Worm (Caenorhabditis elegans): ENCODE data around the gene C26E1.1.

C26E1.1 gene

DNA sequence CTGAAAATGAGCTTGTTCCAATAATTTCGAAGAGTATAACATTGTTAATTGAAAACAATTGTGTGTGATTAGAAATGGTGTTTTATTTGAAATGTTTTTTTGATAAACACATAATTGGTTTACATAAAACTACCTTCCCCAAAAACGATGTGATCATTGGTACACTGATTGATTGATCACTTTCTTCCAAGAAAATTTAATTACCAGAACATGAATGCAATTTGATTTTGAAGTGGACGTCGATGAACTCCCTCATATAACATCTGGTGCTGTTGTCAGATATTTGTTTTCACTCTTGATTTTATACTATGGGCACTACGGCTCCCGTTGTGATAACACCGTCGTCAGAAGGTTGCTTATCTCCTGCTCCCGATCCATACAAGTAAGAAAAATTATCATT is 23.4 kb downstream of the C26E1.1 start, which contains the start of gene srh-15:
Gene srh-15 (plus strand): TSS at position 301 of the 400 bp plus-strand sequence.
- TF ChIP-seq drap-1 (GFP tag; optimal IDR thresholded peaks at IDR 0.05) (no peak), bed-3 (GFP tag; optimal IDR thresholded peaks at IDR 0.05) (no peak), blmp-1 (tag; optimal IDR thresholded peaks at IDR 0.05) (no peak), sem-2 (GFP tag; optimal IDR thresholded peaks at IDR 0.05) (no peak), mab-5 (tag; optimal IDR thresholded peaks at IDR 0.05) (no peak), zip-8 (tag; optimal IDR thresholded peaks at IDR 0.05) (no peak)

DNA sequence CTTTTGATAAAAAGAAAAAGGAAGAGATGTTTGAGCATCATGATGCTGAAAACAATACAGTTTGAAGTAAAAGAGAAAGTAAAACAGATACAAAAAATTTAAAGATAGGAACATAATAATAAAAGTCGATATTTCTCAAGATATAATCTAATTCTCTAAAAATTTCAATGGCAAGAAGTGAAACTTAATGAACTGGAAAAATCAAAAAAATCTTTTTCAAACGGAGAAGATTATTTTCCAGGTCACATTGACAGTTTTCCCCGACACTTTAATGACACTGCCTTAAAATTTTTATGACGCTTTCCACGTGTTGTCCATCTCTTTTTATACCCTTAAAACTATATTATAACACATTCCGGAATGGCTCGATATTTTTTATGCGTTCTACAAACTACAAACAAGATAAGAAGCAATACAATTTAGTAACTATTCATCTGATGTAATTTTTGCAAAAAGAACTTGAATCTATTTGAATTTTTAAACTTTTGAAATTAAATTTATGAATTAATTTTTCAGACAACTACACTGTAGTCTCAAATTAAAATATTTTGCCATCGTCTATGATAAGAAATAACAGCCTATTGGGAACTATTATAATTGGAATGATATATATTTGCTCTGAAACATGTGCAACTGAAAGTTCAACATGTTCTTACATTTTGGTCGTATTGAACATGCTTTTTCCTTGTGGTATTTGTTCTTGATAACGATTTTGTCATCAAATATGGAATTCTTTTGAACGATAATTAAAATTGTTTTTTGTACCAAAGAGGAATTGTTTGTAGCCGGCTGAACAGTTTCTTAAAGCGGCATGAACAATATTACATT is 27.8 kb downstream of the C26E1.1 start, which contains the start of gene C50B6.7:
Gene C50B6.7 (minus strand): TSS at position 51 of the 828 bp plus-strand sequence.
- no peak for TF ChIP-seq snpc-4 (tag; optimal IDR thresholded peaks at IDR 0.05)
- no peak for TF ChIP-seq bed-3 (GFP tag; optimal IDR thresholded peaks at IDR 0.05)
- TF ChIP-seq blmp-1 (tag; optimal IDR thresholded peaks at IDR 0.05) = no peak
- TF ChIP-seq drap-1 (GFP tag; optimal IDR thresholded peaks at IDR 0.05) = no peak
- no peak for TF ChIP-seq mls-2 (tag; optimal IDR thresholded peaks at IDR 0.05)
- no peak for TF ChIP-seq ztf-11 (tag; optimal IDR thresholded peaks at IDR 0.05)
- no peak for TF ChIP-seq ceh-39 (tag; optimal IDR thresholded peaks at IDR 0.05)
- no peak for TF ChIP-seq elt-1 (tag; optimal IDR thresholded peaks at IDR 0.05; ENCODE audit: borderline replicate concordance, insufficient read depth)
- TF ChIP-seq zip-8 (tag; optimal IDR thresholded peaks at IDR 0.05) = no peak
- TF ChIP-seq nhr-76 (tag; optimal IDR thresholded peaks at IDR 0.05) = no peak
- TF ChIP-seq tbx-8 (GFP tag; optimal IDR thresholded peaks at IDR 0.05) = no peak
- TF ChIP-seq M03D4.4 (tag; optimal IDR thresholded peaks at IDR 0.05) = no peak
- no peak for TF ChIP-seq cnd-1 (tag; optimal IDR thresholded peaks at IDR 0.05)
- TF ChIP-seq unc-39 (tag; optimal IDR thresholded peaks at IDR 0.05) = no peak
- TF ChIP-seq unc-62 (GFP tag; optimal IDR thresholded peaks at IDR 0.05) = no peak

- no peak for TF ChIP-seq nhr-28 (tag; optimal IDR thresholded peaks at IDR 0.05)
- TF ChIP-seq ztf-11 (tag; optimal IDR thresholded peaks at IDR 0.05) = no peak
- TF ChIP-seq snpc-4 (tag; optimal IDR thresholded peaks at IDR 0.05) = no peak
- no peak for TF ChIP-seq elt-1 (tag; optimal IDR thresholded peaks at IDR 0.05; ENCODE audit: borderline replicate concordance, insufficient read depth)
- TF ChIP-seq nhr-76 (tag; optimal IDR thresholded peaks at IDR 0.05) = no peak
- no peak for TF ChIP-seq flh-1 (GFP tag; optimal IDR thresholded peaks at IDR 0.05)
- no peak for TF ChIP-seq M03D4.4 (tag; optimal IDR thresholded peaks at IDR 0.05)
- no peak for TF ChIP-seq ces-1 (GFP tag; optimal IDR thresholded peaks at IDR 0.05)
- TF ChIP-seq nhr-12 (tag; optimal IDR thresholded peaks at IDR 0.05) = no peak
- TF ChIP-seq lsy-2 (tag; optimal IDR thresholded peaks at IDR 0.05) = no peak
- no peak for TF ChIP-seq ceh-39 (tag; optimal IDR thresholded peaks at IDR 0.05)
- TF ChIP-seq sem-2 (GFP tag; optimal IDR thresholded peaks at IDR 0.05) = no peak
Measured at ce11 chrV:13327463-13327862, 30.1 kb downstream of the C26E1.1 start, which contains the start of gene str-37. Gene str-37, plus strand, starts transcription at chrV:13327763.

DNA sequence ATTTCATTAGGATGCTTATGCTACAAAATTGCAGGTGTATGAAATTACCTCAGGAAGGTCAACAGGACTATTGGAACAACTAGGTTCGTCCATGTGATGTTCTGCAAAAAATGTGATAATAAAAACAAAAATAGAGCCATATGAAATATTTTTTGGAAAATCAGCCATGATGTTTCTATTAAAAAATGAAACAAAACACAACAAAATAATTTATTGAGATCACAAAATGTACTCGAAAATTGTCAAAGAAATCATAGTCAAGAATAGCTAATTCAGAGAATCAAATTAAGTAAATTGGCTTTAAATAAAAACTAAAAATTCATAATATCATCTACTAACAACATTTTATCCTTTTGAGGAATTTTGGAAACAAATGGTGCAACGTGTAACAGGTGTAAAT is 33.6 kb downstream of the C26E1.1 start, which contains the start of gene nhr-129:
Gene nhr-129 (minus strand): TSS at position 101 of the 400 bp plus-strand sequence.
- TF ChIP-seq nhr-28 (tag; optimal IDR thresholded peaks at IDR 0.05) (no peak), elt-3 (tag; optimal IDR thresholded peaks at IDR 0.05) (no peak), snpc-4 (tag; optimal IDR thresholded peaks at IDR 0.05) (no peak), cnd-1 (tag; optimal IDR thresholded peaks at IDR 0.05) (no peak), bed-3 (GFP tag; optimal IDR thresholded peaks at IDR 0.05) (no peak), ceh-39 (tag; optimal IDR thresholded peaks at IDR 0.05) (no peak), ztf-11 (tag; optimal IDR thresholded peaks at IDR 0.05) (no peak), elt-1 (tag; optimal IDR thresholded peaks at IDR 0.05; ENCODE audit: borderline replicate concordance, insufficient read depth) (no peak), drap-1 (GFP tag; optimal IDR thresholded peaks at IDR 0.05) (no peak), nhr-2 (tag; optimal IDR thresholded peaks at IDR 0.05) (no peak), mab-5 (tag; optimal IDR thresholded peaks at IDR 0.05) (no peak), nhr-237 (tag; optimal IDR thresholded peaks at IDR 0.05) (no peak), unc-120 (tag; optimal IDR thresholded peaks at IDR 0.05; ENCODE audit: poor library complexity, severe bottlenecking) (no peak), mep-1 (tag; optimal IDR thresholded peaks at IDR 0.05) (no peak), unc-62 (GFP tag; optimal IDR thresholded peaks at IDR 0.05) (no peak)

ce11 chrV:13333386-13334180 is 36.3 kb downstream of the C26E1.1 start, which contains the start of gene nhr-168:
Gene nhr-168, minus strand, starts transcription at chrV:13333871.
- TF ChIP-seq zip-8 (tag; optimal IDR thresholded peaks at IDR 0.05) (no peak), elt-1 (tag; optimal IDR thresholded peaks at IDR 0.05; ENCODE audit: borderline replicate concordance, insufficient read depth) (peak; percentile 94)

Measured in whole organism, mixed stage, embryonic.